Fruit fly (Drosophila melanogaster) whole organism, embryonic: ENCODE data around the gene D1.

ENCODE experiments used
- Ada2b ChIP-seq: fragments of 200-800 bp; sonication (Bioruptor generic); IDR thresholded peaks from 2 replicates; pipeline ENCODE4 v1.3.6; 2022; ENCODE audit warnings: missing biosample characterization, missing genetic modification characterization
- Blimp-1 ChIP-seq: fragments of 200-800 bp; sonication (Bioruptor generic); optimal IDR thresholded peaks from 3 replicates; lab custom pipeline; 2018; ENCODE audit warnings: missing biosample characterization, missing genetic modification characterization, mild to moderate bottlenecking, moderate library complexity, missing genetic modification reagents
- CG10267 ChIP-seq: fragments of 200-800 bp; sonication (Bioruptor generic); optimal IDR thresholded peaks from 2 replicates; lab custom pipeline; 2018; ENCODE audit warnings: missing biosample characterization, mild to moderate bottlenecking, missing genetic modification characterization, moderate library complexity
- CG11695 ChIP-seq: fragments of 200-800 bp; sonication (Bioruptor generic); IDR thresholded peaks from 3 replicates; pipeline ENCODE4 v1.3.6; 2022; ENCODE audit warnings: missing biosample characterization, missing genetic modification characterization
- CG12299 ChIP-seq: fragments of 200-800 bp; sonication (Bioruptor generic); optimal IDR thresholded peaks from 2 replicates; lab custom pipeline; 2018; ENCODE audit warnings: missing biosample characterization, mild to moderate bottlenecking, missing genetic modification characterization
- CG14014 ChIP-seq: fragments of 200-800 bp; sonication (Bioruptor generic); IDR thresholded peaks from 2 replicates; pipeline ENCODE4 v1.3.6; 2022; ENCODE audit warnings: missing biosample characterization, missing genetic modification characterization
- CG15269 ChIP-seq: fragments of 200-800 bp; sonication (Bioruptor generic); optimal IDR thresholded peaks from 2 replicates; lab custom pipeline; 2018; ENCODE audit warnings: missing biosample characterization, mild to moderate bottlenecking, missing genetic modification characterization, moderate library complexity
- CG15696 ChIP-seq: fragments of 200-800 bp; sonication (Bioruptor generic); optimal IDR thresholded peaks from 2 replicates; lab custom pipeline; 2019; ENCODE audit warnings: missing biosample characterization, mild to moderate bottlenecking, missing genetic modification characterization, moderate library complexity
- CG17328 ChIP-seq: fragments of 200-800 bp; sonication (Bioruptor generic); IDR thresholded peaks from 2 replicates; pipeline ENCODE4 v1.3.6; 2022; ENCODE audit warnings: missing biosample characterization, missing genetic modification characterization
- CG17361 ChIP-seq: fragments of 200-800 bp; sonication (Bioruptor generic); IDR thresholded peaks from 3 replicates; pipeline ENCODE4 v1.3.6; 2022; ENCODE audit warnings: missing biosample characterization, missing genetic modification characterization
- CG2712 ChIP-seq: fragments of 200-800 bp; optimal IDR thresholded peaks from 3 replicates; lab custom pipeline; 2019; ENCODE audit warnings: missing biosample characterization, mild to moderate bottlenecking, missing genetic modification characterization, moderate library complexity
- CG3847 ChIP-seq: fragments of 200-800 bp; sonication (Bioruptor generic); IDR thresholded peaks from 2 replicates; pipeline ENCODE4 v1.3.6; 2022; ENCODE audit warnings: missing biosample characterization, missing genetic modification characterization
- CG4360 ChIP-seq: fragments of 200-800 bp; sonication (Bioruptor generic); IDR thresholded peaks from 2 replicates; pipeline ENCODE4 v1.3.6; 2022; ENCODE audit warnings: missing biosample characterization, missing genetic modification characterization
- CG4617 ChIP-seq: fragments of 200-800 bp; sonication (Bioruptor generic); optimal IDR thresholded peaks from 3 replicates; lab custom pipeline; 2016; ENCODE audit warnings: missing biosample characterization, missing genetic modification characterization, borderline replicate concordance
- CG6683 ChIP-seq: fragments of 200-800 bp; sonication (Bioruptor generic); optimal IDR thresholded peaks from 2 replicates; lab custom pipeline; 2017; ENCODE audit warnings: missing biosample characterization, mild to moderate bottlenecking, missing genetic modification characterization, missing genetic modification reagents
- CG7839 ChIP-seq: fragments of 200-800 bp; sonication (Bioruptor generic); optimal IDR thresholded peaks from 3 replicates; lab custom pipeline; 2018; ENCODE audit warnings: missing biosample characterization, mild to moderate bottlenecking, missing genetic modification characterization, moderate library complexity
- CG7963 ChIP-seq: fragments of 200-800 bp; sonication (Bioruptor generic); IDR thresholded peaks from 3 replicates; pipeline ENCODE4 v1.3.6; 2022; ENCODE audit warnings: missing biosample characterization, missing genetic modification characterization; ENCODE audit not compliant: partially characterized antibody
- E2f2 ChIP-seq: fragments of 200-800 bp; sonication (Bioruptor generic); IDR thresholded peaks from 2 replicates; pipeline ENCODE4 v1.3.6; 2022; ENCODE audit warnings: missing biosample characterization, missing genetic modification characterization
- Fer3 ChIP-seq: fragments of 200-800 bp; sonication (Bioruptor generic); optimal IDR thresholded peaks from 2 replicates; lab custom pipeline; 2018; ENCODE audit warnings: missing biosample characterization, mild to moderate bottlenecking, missing genetic modification characterization, moderate library complexity
- HmgZ ChIP-seq: fragments of 200-800 bp; sonication (Bioruptor generic); optimal IDR thresholded peaks from 2 replicates; lab custom pipeline; 2018; ENCODE audit warnings: missing biosample characterization, mild to moderate bottlenecking, missing genetic modification characterization
- Hr51 ChIP-seq, 2 experiments: fragments of 200-800 bp; sonication (Bioruptor generic); optimal IDR thresholded peaks; 2 replicates in 1 of 2; 3 replicates in 1 of 2; lab custom pipeline; 2016 to 2018; ENCODE audit warnings: missing biosample characterization in 2 of 2, missing genetic modification characterization in 2 of 2, mild to moderate bottlenecking in 1 of 2, moderate library complexity in 1 of 2
- Lpt ChIP-seq: fragments of >200 bp; optimal IDR thresholded peaks from 2 replicates; lab custom pipeline; 2018; ENCODE audit warnings: missing biosample characterization, missing genetic modification characterization
- Meics ChIP-seq: fragments of 200-800 bp; sonication (Bioruptor generic); optimal IDR thresholded peaks from 2 replicates; lab custom pipeline; 2017; ENCODE audit warnings: missing biosample characterization, mild to moderate bottlenecking, missing genetic modification characterization
- NFAT ChIP-seq: fragments of 200-800 bp; sonication (Bioruptor generic); IDR thresholded peaks from 2 replicates; pipeline ENCODE4 v1.3.6; 2022; ENCODE audit warnings: missing biosample characterization, missing genetic modification characterization
- Nf-YC ChIP-seq: fragments of 200-800 bp; optimal IDR thresholded peaks from 3 replicates; lab custom pipeline; 2019; ENCODE audit warnings: missing biosample characterization, mild to moderate bottlenecking, missing genetic modification characterization, moderate library complexity
- Pdp1 ChIP-seq, 2 experiments: fragments of 200-800 bp; sonication (Bioruptor generic); optimal IDR thresholded peaks; 3 replicates each; lab custom pipeline; 2016; ENCODE audit warnings: missing biosample characterization in 2 of 2, missing genetic modification characterization in 2 of 2, mild to moderate bottlenecking in 1 of 2, moderate library complexity in 1 of 2
- Sin3A ChIP-seq: fragments of >200 bp; optimal IDR thresholded peaks from 2 replicates; lab custom pipeline; 2018
- YL-1 ChIP-seq: fragments of 200-800 bp; sonication (Bioruptor generic); optimal IDR thresholded peaks from 3 replicates; lab custom pipeline; 2017; ENCODE audit warnings: missing biosample characterization, mild to moderate bottlenecking, missing genetic modification characterization
- az2 ChIP-seq: fragments of 200-800 bp; sonication (Bioruptor generic); optimal IDR thresholded peaks from 3 replicates; lab custom pipeline; 2016; ENCODE audit warnings: missing biosample characterization, missing genetic modification characterization
- caup ChIP-seq: fragments of 200-800 bp; sonication (Bioruptor generic); optimal IDR thresholded peaks from 3 replicates; lab custom pipeline; 2017; ENCODE audit warnings: missing biosample characterization, mild to moderate bottlenecking, missing genetic modification characterization, moderate library complexity; ENCODE audit not compliant: severe bottlenecking
- gfzf ChIP-seq: fragments of 200-800 bp; sonication (Bioruptor generic); optimal IDR thresholded peaks from 2 replicates; lab custom pipeline; 2016; ENCODE audit warnings: missing biosample characterization, mild to moderate bottlenecking, missing genetic modification characterization, moderate library complexity
- gsb-n ChIP-seq: fragments of 200-800 bp; sonication (Bioruptor generic); optimal IDR thresholded peaks from 3 replicates; lab custom pipeline; 2018; ENCODE audit warnings: missing biosample characterization, mild to moderate bottlenecking, missing genetic modification characterization
- h ChIP-seq: fragments of >200 bp; optimal IDR thresholded peaks from 2 replicates; lab custom pipeline; 2017
- nerfin-2 ChIP-seq: fragments of 200-800 bp; sonication (Bioruptor generic); IDR thresholded peaks from 2 replicates; pipeline ENCODE4 v1.3.6; 2022; ENCODE audit warnings: missing biosample characterization, missing genetic modification characterization; ENCODE audit not compliant: partially characterized antibody
- repo ChIP-seq: fragments of 200-800 bp; sonication (Bioruptor generic); optimal IDR thresholded peaks from 2 replicates; lab custom pipeline; 2016; ENCODE audit warnings: missing biosample characterization, missing genetic modification characterization
- tap ChIP-seq: fragments of 200-800 bp; optimal IDR thresholded peaks from 3 replicates; lab custom pipeline; 2019; ENCODE audit warnings: missing biosample characterization, mild to moderate bottlenecking, missing genetic modification characterization, moderate library complexity
- tna ChIP-seq: fragments of 200-800 bp; sonication (Bioruptor generic); IDR thresholded peaks from 2 replicates; pipeline ENCODE4 v1.3.6; 2022; ENCODE audit warnings: missing biosample characterization, missing genetic modification characterization; ENCODE audit not compliant: partially characterized antibody
- unpg ChIP-seq: fragments of 200-800 bp; sonication (Bioruptor generic); optimal IDR thresholded peaks from 3 replicates; lab custom pipeline; 2018; ENCODE audit warnings: missing biosample characterization, mild to moderate bottlenecking, missing genetic modification characterization, moderate library complexity
- vvl ChIP-seq: fragments of 200-800 bp; sonication (Bioruptor generic); IDR thresholded peaks from 2 replicates; pipeline ENCODE4 v1.3.6; 2022; ENCODE audit warnings: missing biosample characterization, missing genetic modification characterization

D1 gene

dm6 chr3R:9237268-9238091 is 3.0 kb downstream of the D1 start, which contains the start of gene pum (continued):
- TF ChIP-seq CG4360 (GFP tag; lab: Robert Waterston, UW) (no peak), CG7963 (GFP tag; lab: Robert Waterston, UW) (no peak), gsb-n (peak; percentile 43), Hr51 (GFP tag; optimal IDR thresholded peaks at IDR 0.05; lab: Kevin White, UChicago) (peak in 1 of 2 experiments; percentile 58), Pdp1 (GFP tag; optimal IDR thresholded peaks at IDR 0.05; lab: Kevin White, UChicago) (peak in 1 of 2 experiments; percentile 2), vvl (GFP tag; lab: Robert Waterston, UW) (peak; percentile 55), CG17328 (GFP tag; lab: Robert Waterston, UW) (peak; percentile 27; the same call in 1 of the 2 replicates), CG15696 (tag; lab: Kevin White, UChicago) (peak; percentile 39), unpg (GFP tag; lab: Kevin White, UChicago) (peak; percentile 38), caup (GFP tag; lab: Kevin White, UChicago) (no peak), Blimp-1 (peak; percentile 53), CG7839 (tag; lab: Kevin White, UChicago) (peak; percentile 67), tap (tag; lab: Kevin White, UChicago) (peak; percentile 61), E2f2 (GFP tag; lab: Robert Waterston, UW) (peak; percentile 66), Nf-YC (tag; lab: Kevin White, UChicago) (peak; percentile 59), Meics (GFP tag; lab: Kevin White, UChicago) (peak; percentile 53), HmgZ (tag; lab: Kevin White, UChicago) (no peak), Fer3 (peak; percentile 47), CG3847 (GFP tag; lab: Robert Waterston, UW) (peak; percentile 60), YL-1 (no peak), CG6683 (GFP tag; lab: Kevin White, UChicago) (peak; percentile 28), az2 (GFP tag; lab: Kevin White, UChicago) (peak; percentile 47), nerfin-2 (no peak), Ada2b (GFP tag; lab: Robert Waterston, UW) (peak; percentile 37; the same call in 1 of the 2 replicates), CG10267 (peak; percentile 75), Lpt (GFP tag; lab: Kevin White, UChicago) (no peak), CG17361 (peak; percentile 80), h (lab: Kevin White, UChicago) (no peak), Sin3A (lab: Kevin White, UChicago) (peak; percentile 17), CG15269 (tag; lab: Kevin White, UChicago) (peak; percentile 39), repo (GFP tag; lab: Kevin White, UChicago) (no peak), CG2712 (tag; lab: Kevin White, UChicago) (peak; percentile 70), CG11695 (GFP tag; lab: Robert Waterston, UW) (0 out of 3 replicates have a peak, but pooled peaks have one; percentile 11), gfzf (GFP tag; lab: Kevin White, UChicago) (peak; percentile 90), CG12299 (tag; lab: Kevin White, UChicago) (no peak), CG4617 (GFP tag; lab: Kevin White, UChicago) (peak; percentile 4), NFAT (GFP tag; lab: Robert Waterston, UW) (peak; percentile 14; the same call in 1 of the 2 replicates), tna (GFP tag; lab: Robert Waterston, UW) (no peak), CG14014 (GFP tag; lab: Robert Waterston, UW) (peak; percentile 68)
